Worm (Caenorhabditis elegans): ENCODE measurements around the gene asp-3.

DNA sequence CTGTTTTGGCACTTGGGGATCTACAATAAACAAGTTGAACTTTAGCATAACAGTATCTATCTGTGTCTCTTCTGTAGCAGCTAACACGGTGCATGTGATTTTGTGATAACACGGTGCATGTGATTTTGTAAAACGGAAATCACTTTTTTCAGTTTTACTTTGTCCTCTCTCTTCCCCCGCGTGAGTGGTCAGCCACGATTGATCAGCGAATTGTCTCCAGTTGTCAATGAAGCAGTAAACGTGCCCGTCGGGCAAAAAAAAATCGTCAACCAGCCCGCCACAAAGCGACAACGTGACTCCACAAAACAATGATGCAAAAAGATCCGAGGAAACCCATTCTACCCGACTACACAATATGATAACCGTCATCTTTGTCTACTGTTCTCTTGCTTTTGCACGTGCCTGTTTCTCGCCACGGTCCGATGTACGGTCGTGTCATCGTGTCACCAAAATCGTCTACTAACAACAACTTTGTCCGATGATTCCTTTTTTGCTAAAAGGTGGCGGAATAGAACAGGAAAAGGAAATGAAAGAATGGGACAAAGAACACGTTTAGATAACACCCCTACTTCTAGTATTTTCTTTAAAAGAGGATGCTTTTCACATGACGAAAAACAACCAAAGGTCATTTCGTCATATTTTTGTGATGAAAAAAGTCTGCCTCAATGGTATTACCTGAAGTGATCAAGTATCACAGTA is 41.6 kb upstream of the asp-3 start:
- no peak for TF ChIP-seq snpc-4 (tag; optimal IDR thresholded peaks at IDR 0.05)
- TF ChIP-seq nhr-11 (tag; optimal IDR thresholded peaks at IDR 0.05) = no peak
- no peak for TF ChIP-seq dmd-4 (tag; optimal IDR thresholded peaks at IDR 0.05)
- TF ChIP-seq nhr-25 (tag; optimal IDR thresholded peaks at IDR 0.05) = peak; percentile 92
- peak; percentile 61 for TF ChIP-seq gmeb-1 (tag; optimal IDR thresholded peaks at IDR 0.05)
- peak; percentile 75 for TF ChIP-seq Y55F3AM.14 (GFP tag; optimal IDR thresholded peaks at IDR 0.05)
- no peak for TF ChIP-seq unc-39 (tag; optimal IDR thresholded peaks at IDR 0.05)
- TF ChIP-seq mdl-1 (tag; optimal IDR thresholded peaks at IDR 0.05) = peak; percentile 98 to 99
- no peak for TF ChIP-seq mab-5 (tag; optimal IDR thresholded peaks at IDR 0.05)
- peak; percentile 30 for TF ChIP-seq nhr-6 (tag; optimal IDR thresholded peaks at IDR 0.05)
- TF ChIP-seq skn-1 (tag; optimal IDR thresholded peaks at IDR 0.05) = no peak
- TF ChIP-seq nhr-12 (tag; optimal IDR thresholded peaks at IDR 0.05) = no peak
- TF ChIP-seq R02D3.7 (tag; optimal IDR thresholded peaks at IDR 0.05) = no peak

Measured in whole organism, L2 larva.